Worm (Caenorhabditis elegans) whole organism, L1 larva: Measurements from ENCODE around the gene C01G6.2.

Source experiments
- ama-1 ChIP-seq: fragments of 150-350 bp; optimal IDR thresholded peaks from 2 replicates; lab custom pipeline; 2014
- blmp-1 ChIP-seq: fragments of 150-350 bp; optimal IDR thresholded peaks from 2 replicates; lab custom pipeline; 2014; ENCODE audit warnings: missing biosample characterization, missing genetic modification characterization
- nhr-76 ChIP-seq: sonication (generic microtip); optimal IDR thresholded peaks from 2 replicates; lab custom pipeline; 2017; ENCODE audit warnings: missing biosample characterization, missing genetic modification characterization
- ztf-4 ChIP-seq: fragments of 150-350 bp; optimal IDR thresholded peaks from 2 replicates; lab custom pipeline; 2014; ENCODE audit warnings: missing biosample characterization, missing genetic modification characterization

DNA sequence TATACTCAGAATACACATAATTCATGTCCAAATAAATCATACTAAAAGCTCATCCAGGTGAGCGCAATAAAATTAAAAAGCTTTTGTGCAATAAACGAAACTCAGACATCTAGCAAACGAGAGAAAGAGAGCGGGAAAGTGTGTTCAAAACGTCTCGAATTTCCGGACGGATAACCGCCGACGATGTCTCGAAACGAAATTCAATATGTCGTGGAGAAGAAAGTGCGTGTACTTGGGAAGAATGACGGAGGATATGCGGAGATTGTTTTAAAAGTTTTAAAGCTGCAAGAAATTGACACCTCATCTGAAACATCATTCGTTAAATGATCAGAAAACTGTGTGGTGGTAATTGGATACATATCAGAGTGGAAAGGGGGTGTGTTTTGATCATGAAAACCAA lies 47.9 kb downstream of the C01G6.2 start:
- TF ChIP-seq nhr-76 (tag; lab: Kevin White, UChicago) (no peak), blmp-1 (tag; lab: Kevin White, UChicago) (no peak), ztf-4 (no peak), ama-1 (no peak)
